Fruit fly (Drosophila melanogaster) whole organism, wandering third instar larva: ENCODE results near the gene CG6836.
A peak's percentile ranks its signal among the peaks of the same experiment; 100 is the strongest.

ENCODE experiments used
- HLH106 ChIP-seq: fragments of 200-800 bp; optimal IDR thresholded peaks from 3 replicates; lab custom pipeline; 2019; ENCODE audit warnings: missing biosample characterization, mild to moderate bottlenecking, missing genetic modification characterization, moderate library complexity
- Myc ChIP-seq: fragments of >200 bp; optimal IDR thresholded peaks from 2 replicates; lab custom pipeline; 2017
- OdsH ChIP-seq: fragments of 200-800 bp; sonication (Bioruptor generic); optimal IDR thresholded peaks from 2 replicates; lab custom pipeline; 2016; ENCODE audit warnings: missing biosample characterization, mild to moderate bottlenecking, missing genetic modification characterization
- dsf ChIP-seq: sonication (Bioruptor generic); optimal IDR thresholded peaks from 2 replicates; lab custom pipeline; 2016; ENCODE audit warnings: missing biosample characterization, missing genetic modification characterization, borderline replicate concordance
- fru ChIP-seq: fragments of 200-800 bp; sonication (Bioruptor generic); optimal IDR thresholded peaks from 3 replicates; lab custom pipeline; 2016; ENCODE audit warnings: missing biosample characterization, mild to moderate bottlenecking, missing genetic modification characterization
- h ChIP-seq: fragments of 200-800 bp; sonication (Bioruptor generic); optimal IDR thresholded peaks from 3 replicates; lab custom pipeline; 2016; ENCODE audit warnings: missing biosample characterization, mild to moderate bottlenecking, missing genetic modification characterization
- psq ChIP-seq: fragments of 200-800 bp; sonication (Bioruptor generic); optimal IDR thresholded peaks from 3 replicates; lab custom pipeline; 2017; ENCODE audit warnings: missing biosample characterization, mild to moderate bottlenecking, missing genetic modification characterization, moderate library complexity
- sv ChIP-seq: fragments of 200-800 bp; sonication (Bioruptor generic); optimal IDR thresholded peaks from 3 replicates; lab custom pipeline; 2016; ENCODE audit warnings: missing biosample characterization, missing genetic modification characterization

DNA sequence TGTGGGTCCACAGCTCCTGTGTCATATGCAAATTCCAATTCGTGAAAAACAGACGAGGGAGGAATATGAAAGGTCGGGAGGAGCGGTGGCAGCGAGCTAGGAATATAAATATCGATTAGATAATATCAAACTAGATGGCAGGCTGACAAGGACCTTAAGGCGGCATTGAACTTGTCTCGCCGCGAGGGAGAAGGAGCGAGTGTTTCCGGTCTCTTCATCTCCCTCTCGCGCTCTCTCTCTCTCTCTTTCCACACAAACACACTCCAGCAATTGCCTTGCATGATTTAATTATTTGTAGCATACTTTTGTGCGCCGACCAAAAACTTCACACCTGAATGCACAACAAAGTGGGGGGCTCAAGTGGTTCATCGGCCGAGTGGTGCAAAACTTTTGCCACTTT lies 3.5 kb upstream of the CG6836 start:
- no peak for TF ChIP-seq dsf
- no peak for TF ChIP-seq fru (GFP tag; lab: Kevin White, UChicago)
- TF ChIP-seq sv (GFP tag; lab: Kevin White, UChicago) = no peak
- TF ChIP-seq Myc (lab: Kevin White, UChicago) = peak; percentile 9
- no peak for TF ChIP-seq h
- no peak for TF ChIP-seq HLH106
- TF ChIP-seq OdsH (GFP tag; lab: Kevin White, UChicago) = no peak
- no peak for TF ChIP-seq psq (GFP tag; lab: Kevin White, UChicago)
